Worm (Caenorhabditis elegans): ENCODE data around the gene Y26E6A.2.

DNA sequence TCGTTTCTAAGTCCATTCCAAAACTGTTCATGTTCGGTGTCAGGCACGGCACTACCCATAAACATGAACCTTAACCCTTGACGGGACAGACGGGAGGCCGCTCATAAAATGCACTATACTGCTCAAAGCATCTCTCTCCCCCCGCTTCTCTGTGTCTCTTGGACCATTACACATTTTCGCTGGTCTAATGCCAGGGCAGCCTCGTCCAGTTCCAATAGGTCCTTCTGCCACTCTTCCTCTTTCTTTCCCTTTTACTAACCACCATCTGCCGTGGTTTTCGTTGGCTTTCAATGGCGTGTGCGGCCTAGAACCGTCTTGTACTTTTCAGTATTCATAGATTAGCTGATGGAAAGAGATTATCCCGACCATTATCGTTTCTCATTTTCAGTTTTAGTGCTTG lies 34.0 kb upstream of the Y26E6A.2 start:
- no peak for TF ChIP-seq rpc-1 (optimal IDR thresholded peaks at IDR 0.05)
- no peak for TF ChIP-seq rpc-1 (tag; optimal IDR thresholded peaks at IDR 0.05)
- TF ChIP-seq unc-130 (GFP tag; optimal IDR thresholded peaks at IDR 0.05) = no peak
- TF ChIP-seq pha-4 (tag; optimal IDR thresholded peaks at IDR 0.05) = no peak
- no peak for TF ChIP-seq ama-1 (optimal IDR thresholded peaks at IDR 0.05)
- no peak for TF ChIP-seq ama-1 (GFP tag; optimal IDR thresholded peaks at IDR 0.05)
- no peak for TF ChIP-seq B0035.1 (tag; optimal IDR thresholded peaks at IDR 0.05)
- TF ChIP-seq F49E8.2 (tag; optimal IDR thresholded peaks at IDR 0.05; ENCODE audit: insufficient read depth) = no peak
- TF ChIP-seq attf-3 (GFP tag; conservative IDR thresholded peaks at IDR 0.05) = no peak
- no peak for TF ChIP-seq bed-1 (GFP tag; IDR thresholded peaks at IDR 0.05)
- no peak for TF ChIP-seq F37B4.10 (GFP tag; IDR thresholded peaks at IDR 0.05)
- 0 out of 2 replicates have a peak, but pooled peaks have one; percentile 17 for TF ChIP-seq pbrm-1 (GFP tag; IDR thresholded peaks at IDR 0.05)
- TF ChIP-seq ztf-3 (GFP tag; optimal IDR thresholded peaks at IDR 0.05) = no peak
- TF ChIP-seq unc-62 (GFP tag; optimal IDR thresholded peaks at IDR 0.05) = no peak

All from whole organism, young adult.